Worm (Caenorhabditis elegans) whole organism, L4 larva: ENCODE results near the gene F54A3.2.
"Not testable (repeated sequence)": the region's sequence is repeated elsewhere in the genome, so short reads cannot be mapped to it uniquely, and the experiment has no call there.

Experiments
- ces-1 ChIP-seq: fragments of 150-350 bp; sonication (generic microtip); optimal IDR thresholded peaks from 4 replicates; lab custom pipeline; 2014; ENCODE audit warnings: missing biosample characterization, missing genetic modification reagents, missing genetic modification characterization
- fkh-10 ChIP-seq: fragments of 150-350 bp; optimal IDR thresholded peaks from 2 replicates; lab custom pipeline; 2014; ENCODE audit warnings: missing biosample characterization, missing genetic modification reagents, missing genetic modification characterization
- jun-1 ChIP-seq: fragments of 150-350 bp; optimal IDR thresholded peaks from 2 replicates; lab custom pipeline; 2014; ENCODE audit warnings: missing biosample characterization, missing genetic modification reagents, missing genetic modification characterization
- lin-13 ChIP-seq: fragments of 150-350 bp; optimal IDR thresholded peaks from 2 replicates; lab custom pipeline; 2014; ENCODE audit warnings: missing biosample characterization, missing genetic modification reagents, missing genetic modification characterization
- nhr-10 ChIP-seq: fragments of 150-350 bp; optimal IDR thresholded peaks from 2 replicates; lab custom pipeline; 2014; ENCODE audit warnings: missing biosample characterization, missing genetic modification characterization
- nhr-25 ChIP-seq: sonication (generic microtip); optimal IDR thresholded peaks from 2 replicates; lab custom pipeline; 2017; ENCODE audit warnings: missing genetic modification characterization, mild to moderate bottlenecking, missing compliant biosample characterization, antibody characterized with exemption, moderate library complexity, borderline replicate concordance; ENCODE audit not compliant: insufficient read depth
- snpc-4 ChIP-seq: fragments of 150-350 bp; optimal IDR thresholded peaks from 2 replicates; lab custom pipeline; 2014; ENCODE audit warnings: missing biosample characterization, missing genetic modification characterization

DNA sequence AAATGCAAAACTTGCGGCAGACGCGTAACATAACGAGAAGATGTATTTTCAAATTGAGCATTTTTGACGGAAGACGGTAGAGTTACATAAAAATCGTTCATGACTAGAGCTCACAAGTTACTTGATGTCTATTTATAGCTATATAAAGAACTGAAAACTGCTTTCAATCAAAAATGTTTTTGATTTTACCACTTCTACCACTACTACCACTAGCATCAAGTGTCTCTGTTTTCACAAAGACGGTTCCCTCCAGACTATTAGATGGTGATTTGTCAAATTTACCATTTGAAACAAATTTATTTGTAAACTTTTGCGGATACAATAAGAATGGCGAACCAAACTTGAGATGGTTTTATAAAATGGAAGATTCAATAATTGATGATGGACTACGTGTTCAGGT, 39.2 kb downstream of the F54A3.2 start, which contains the start of gene K09F6.9:
- TF ChIP-seq jun-1 (tag; lab: Kevin White, UChicago); snpc-4; lin-13 (GFP tag; lab: Kevin White, UChicago); nhr-25; ces-1 (GFP tag; lab: Kevin White, UChicago); fkh-10 (GFP tag; lab: Kevin White, UChicago); nhr-10: not testable (repeated sequence)
